Worm (Caenorhabditis elegans) whole organism, young adult: Measurements from ENCODE around the gene C27H6.8.

Experiments used
- D2030.7 ChIP-seq: fragments of 200-800 bp; sonication (Bioruptor generic); IDR thresholded peaks from 2 replicates; pipeline ENCODE4 v1.3.6; 2022; ENCODE audit warnings: missing genetic modification reagents, missing genetic modification characterization, missing compliant biosample characterization
- F23B12.7 ChIP-seq: sonication (generic microtip); optimal IDR thresholded peaks from 2 replicates; lab custom pipeline; 2017; ENCODE audit warnings: missing genetic modification characterization, mild to moderate bottlenecking, missing compliant biosample characterization, antibody characterized with exemption, moderate library complexity; ENCODE audit not compliant: insufficient read depth
- F49E8.2 ChIP-seq: sonication (generic microtip); optimal IDR thresholded peaks from 3 replicates; lab custom pipeline; 2017; ENCODE audit warnings: missing genetic modification characterization, mild to moderate bottlenecking, missing compliant biosample characterization, antibody characterized with exemption, moderate library complexity; ENCODE audit not compliant: insufficient read depth
- K12H6.12 ChIP-seq: fragments of 200-800 bp; sonication (Bioruptor generic); optimal IDR thresholded peaks from 2 replicates; lab custom pipeline; 2018; ENCODE audit warnings: mild to moderate bottlenecking, missing genetic modification characterization, missing compliant biosample characterization
- Y79H2A.3 ChIP-seq: fragments of 200-800 bp; sonication (Bioruptor generic); conservative IDR thresholded peaks from 2 replicates; pipeline ENCODE4 v1.3.6; 2022; ENCODE audit warnings: missing genetic modification reagents, missing genetic modification characterization, missing compliant biosample characterization
- ZK185.1 ChIP-seq: sonication (generic microtip); optimal IDR thresholded peaks from 2 replicates; lab custom pipeline; 2016; ENCODE audit warnings: mild to moderate bottlenecking, missing genetic modification characterization, missing compliant biosample characterization; ENCODE audit not compliant: poor library complexity, severe bottlenecking
- akir-1 ChIP-seq: fragments of 200-800 bp; sonication (Bioruptor generic); optimal IDR thresholded peaks from 2 replicates; lab custom pipeline; 2018; ENCODE audit warnings: mild to moderate bottlenecking, missing genetic modification characterization, moderate library complexity, missing compliant biosample characterization
- aptf-2 ChIP-seq: fragments of 200-800 bp; sonication (Bioruptor generic); conservative IDR thresholded peaks from 2 replicates; pipeline ENCODE4 v1.3.6; 2022; ENCODE audit warnings: missing genetic modification reagents, missing genetic modification characterization, missing compliant biosample characterization
- atf-7 ChIP-seq: sonication (generic microtip); optimal IDR thresholded peaks from 2 replicates; lab custom pipeline; 2017; ENCODE audit warnings: mild to moderate bottlenecking, missing genetic modification characterization, missing compliant biosample characterization
- attf-3 ChIP-seq: fragments of 200-800 bp; sonication (Bioruptor generic); conservative IDR thresholded peaks from 2 replicates; pipeline ENCODE4 v1.3.6; 2022; ENCODE audit warnings: missing genetic modification reagents, missing genetic modification characterization, missing compliant biosample characterization
- bed-1 ChIP-seq: fragments of 200-800 bp; sonication (Bioruptor generic); IDR thresholded peaks from 2 replicates; pipeline ENCODE4 v1.3.6; 2022; ENCODE audit warnings: missing genetic modification reagents, missing genetic modification characterization, missing compliant biosample characterization
- ccch-3 ChIP-seq: fragments of 200-800 bp; sonication (Bioruptor generic); optimal IDR thresholded peaks from 2 replicates; lab custom pipeline; 2018; ENCODE audit warnings: mild to moderate bottlenecking, missing genetic modification characterization, missing compliant biosample characterization
- ceh-100 ChIP-seq: fragments of 200-800 bp; sonication (Bioruptor generic); IDR thresholded peaks from 2 replicates; pipeline ENCODE4 v1.3.6; 2022; ENCODE audit warnings: missing genetic modification reagents, missing genetic modification characterization, missing compliant biosample characterization
- ceh-27 ChIP-seq: fragments of 200-800 bp; sonication (Bioruptor generic); optimal IDR thresholded peaks from 2 replicates; lab custom pipeline; 2018; ENCODE audit warnings: mild to moderate bottlenecking, missing genetic modification characterization, moderate library complexity, missing compliant biosample characterization
- efl-1 ChIP-seq: fragments of 150-350 bp; optimal IDR thresholded peaks from 2 replicates; lab custom pipeline; 2014; ENCODE audit warnings: missing biosample characterization, missing genetic modification reagents, missing genetic modification characterization
- hlh-26 ChIP-seq: fragments of 200-800 bp; sonication (Bioruptor generic); conservative IDR thresholded peaks from 2 replicates; pipeline ENCODE4 v1.3.6; 2022; ENCODE audit warnings: missing genetic modification reagents, missing genetic modification characterization, missing compliant biosample characterization
- hmg-1.2 ChIP-seq: fragments of 200-800 bp; sonication (Bioruptor generic); IDR thresholded peaks from 2 replicates; pipeline ENCODE4 v1.3.6; 2022; ENCODE audit warnings: missing genetic modification reagents, missing genetic modification characterization, missing compliant biosample characterization
- hsf-1 ChIP-seq: fragments of 200-800 bp; sonication (Bioruptor generic); IDR thresholded peaks from 2 replicates; pipeline ENCODE4 v1.3.6; 2022; ENCODE audit warnings: missing genetic modification reagents, missing genetic modification characterization, missing compliant biosample characterization
- let-607 ChIP-seq, 2 experiments: fragments of 200-800 bp in 1 of 2; sonication (Bioruptor generic) in 1 of 2; sonication (generic microtip) in 1 of 2; optimal IDR thresholded peaks; 2 replicates each; lab custom pipeline; 2016 to 2018; ENCODE audit warnings: mild to moderate bottlenecking in 2 of 2, missing compliant biosample characterization in 2 of 2, missing genetic modification characterization in 2 of 2, moderate library complexity in 2 of 2, missing genotype in 1 of 2
- lin-40 ChIP-seq: sonication (generic microtip); optimal IDR thresholded peaks from 2 replicates; lab custom pipeline; 2016; ENCODE audit warnings: missing genetic modification characterization, mild to moderate bottlenecking, missing compliant biosample characterization, missing genotype, missing genetic modification reagents
- lsl-1 ChIP-seq: fragments of 200-800 bp; sonication (Bioruptor generic); optimal IDR thresholded peaks from 2 replicates; lab custom pipeline; 2018; ENCODE audit warnings: mild to moderate bottlenecking, missing genetic modification characterization, moderate library complexity, missing compliant biosample characterization
- madf-10 ChIP-seq: sonication (generic microtip); optimal IDR thresholded peaks from 2 replicates; lab custom pipeline; 2016; ENCODE audit warnings: mild to moderate bottlenecking, missing genetic modification characterization, missing compliant biosample characterization
- madf-8 ChIP-seq: fragments of 200-800 bp; sonication (Bioruptor generic); conservative IDR thresholded peaks from 2 replicates; pipeline ENCODE4 v1.3.6; 2022; ENCODE audit warnings: missing genetic modification reagents, missing genetic modification characterization, missing compliant biosample characterization
- mcd-1 ChIP-seq: fragments of 200-800 bp; sonication (Bioruptor generic); IDR thresholded peaks from 2 replicates; pipeline ENCODE4 v1.3.6; 2022; ENCODE audit warnings: missing genetic modification reagents, missing genetic modification characterization, missing compliant biosample characterization
- mel-28 ChIP-seq: sonication (generic microtip); optimal IDR thresholded peaks from 2 replicates; lab custom pipeline; 2016; ENCODE audit warnings: borderline replicate concordance, mild to moderate bottlenecking, missing genetic modification characterization, missing compliant biosample characterization
- nfya-2 ChIP-seq: fragments of 200-800 bp; sonication (Bioruptor generic); IDR thresholded peaks from 2 replicates; pipeline ENCODE4 v1.3.6; 2022; ENCODE audit warnings: missing genetic modification reagents, missing genetic modification characterization, missing compliant biosample characterization
- nhr-80 ChIP-seq: sonication (generic microtip); optimal IDR thresholded peaks from 2 replicates; lab custom pipeline; 2016; ENCODE audit warnings: missing genetic modification characterization, missing compliant biosample characterization
- snpc-1.1 ChIP-seq: sonication (generic microtip); optimal IDR thresholded peaks from 2 replicates; lab custom pipeline; 2017; ENCODE audit warnings: missing genetic modification characterization, mild to moderate bottlenecking, missing compliant biosample characterization, antibody characterized with exemption, moderate library complexity, missing genotype, missing genetic modification reagents; ENCODE audit not compliant: insufficient read depth
- snpc-1.3 ChIP-seq: sonication (generic microtip); optimal IDR thresholded peaks from 2 replicates; lab custom pipeline; 2017; ENCODE audit warnings: missing genetic modification characterization, mild to moderate bottlenecking, missing compliant biosample characterization, antibody characterized with exemption, moderate library complexity, missing genotype, missing genetic modification reagents; ENCODE audit not compliant: insufficient read depth
- snpc-3.4 ChIP-seq: sonication (generic microtip); optimal IDR thresholded peaks from 2 replicates; lab custom pipeline; 2017; ENCODE audit warnings: missing genetic modification characterization, mild to moderate bottlenecking, missing compliant biosample characterization, antibody characterized with exemption, moderate library complexity, missing genotype, missing genetic modification reagents
- snpc-4 ChIP-seq, 5 experiments: fragments of 150-350 bp in 1 of 5; sonication (generic microtip) in 4 of 5; optimal IDR thresholded peaks; 2 replicates each; lab custom pipeline; 2014 to 2018; ENCODE audit warnings: missing genetic modification characterization in 5 of 5, missing biosample characterization in 3 of 5, antibody characterized with exemption in 2 of 5, mild to moderate bottlenecking in 2 of 5, missing compliant biosample characterization in 2 of 5, missing genotype in 2 of 5, moderate library complexity in 2 of 5, missing genetic modification reagents in 1 of 5
- unc-62 ChIP-seq: fragments of 150-350 bp; optimal IDR thresholded peaks from 2 replicates; lab custom pipeline; 2014; ENCODE audit warnings: missing biosample characterization, missing genetic modification reagents, missing genetic modification characterization

Gene C27H6.8

DNA sequence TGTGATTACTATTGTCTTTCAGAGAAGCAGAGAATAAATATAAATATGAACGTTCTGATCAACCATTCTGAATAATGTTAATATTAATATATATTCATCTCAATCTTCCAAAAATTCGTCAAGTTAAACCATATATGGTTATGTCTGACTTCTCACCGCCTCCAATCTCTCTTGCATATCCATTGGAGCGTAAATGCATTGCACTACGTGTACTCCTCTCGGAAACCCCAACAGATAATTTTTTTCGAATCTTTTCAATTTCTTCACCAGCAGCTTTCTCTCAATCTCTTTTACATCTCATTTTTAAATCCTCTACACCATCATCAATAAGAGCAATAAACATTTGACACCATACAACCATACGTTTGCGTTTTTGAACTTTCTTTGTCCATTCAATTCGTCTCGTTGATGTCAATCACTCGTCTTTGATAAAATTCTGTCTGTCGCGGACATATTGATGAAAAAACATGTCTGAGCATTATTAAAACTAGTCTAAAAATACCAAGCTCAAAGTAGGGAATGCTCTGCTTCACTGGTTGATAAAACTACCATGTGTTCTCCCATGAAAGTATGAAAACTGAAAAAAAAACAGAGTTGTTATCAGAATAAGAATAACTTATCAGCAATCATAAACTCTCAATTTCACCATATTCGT, 15.9 kb upstream of the C27H6.8 start:
- TF ChIP-seq nfya-2 (GFP tag; lab: Robert Waterston, UW) (no peak), hmg-1.2 (peak; percentile 72), lsl-1 (peak; percentile 42), snpc-3.4 (tag; lab: Kevin White, UChicago) (peak; percentile 73), mcd-1 (GFP tag; lab: Robert Waterston, UW) (peak; percentile 83), madf-8 (GFP tag; lab: Robert Waterston, UW) (peak; percentile 32), lin-40 (no peak), hsf-1 (GFP tag; lab: Robert Waterston, UW) (no peak), unc-62 (GFP tag; lab: Kevin White, UChicago) (peak; percentile 63), ZK185.1 (tag; lab: Kevin White, UChicago) (peak; percentile 44), D2030.7 (GFP tag; lab: Robert Waterston, UW) (peak; percentile 56; the same call in 1 of the 2 replicates), F23B12.7 (tag; lab: Kevin White, UChicago) (peak; percentile 12), efl-1 (peak; percentile 47), ccch-3 (GFP tag; lab: Kevin White, UChicago) (no peak), atf-7 (tag; lab: Kevin White, UChicago) (peak; percentile 7), bed-1 (GFP tag; lab: Robert Waterston, UW) (no peak), snpc-4 (GFP tag; optimal IDR thresholded peaks at IDR 0.05; lab: Kevin White, UChicago) (no peak), snpc-4 (tag; optimal IDR thresholded peaks at IDR 0.05; lab: Kevin White, UChicago) (peak in 1 of 4 experiments; percentile 7), snpc-1.1 (tag; lab: Kevin White, UChicago) (peak; percentile 43), madf-10 (tag; lab: Kevin White, UChicago) (no peak), aptf-2 (0 out of 2 replicates have a peak, but pooled peaks have one; percentile 39), F49E8.2 (tag; lab: Kevin White, UChicago) (peak; percentile 21), let-607 (tag; optimal IDR thresholded peaks at IDR 0.05; lab: Kevin White, UChicago) (peak; percentile 24 to 33), nhr-80 (tag; lab: Kevin White, UChicago) (peak; percentile 81), K12H6.12 (peak; percentile 2)
- TF ChIP-seq, all 124 proteins: peak for 18

DNA sequence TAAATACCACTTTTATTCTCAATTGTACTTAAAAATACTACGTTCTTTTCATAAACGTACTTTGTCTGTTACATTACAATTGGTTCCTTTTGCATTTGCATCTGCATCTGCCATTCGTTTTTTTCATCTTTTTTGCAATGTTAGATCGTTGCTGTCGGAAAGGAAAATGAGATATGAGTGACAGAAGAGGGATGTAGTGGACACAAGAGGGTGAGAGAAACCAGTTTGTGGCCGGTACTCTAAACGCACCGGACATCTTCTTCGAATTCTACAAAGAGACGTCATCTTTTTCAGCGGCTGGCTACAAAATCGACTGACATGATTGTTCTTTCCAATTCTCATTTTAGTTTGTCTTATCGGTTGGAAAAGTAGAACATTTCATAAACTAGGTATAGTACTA, 15.1 kb upstream of the C27H6.8 start:
- TF ChIP-seq hlh-26 (GFP tag; lab: Robert Waterston, UW): no peak
- peak; percentile 13 for TF ChIP-seq ceh-27 (GFP tag; lab: Kevin White, UChicago)
- no peak for TF ChIP-seq unc-62 (GFP tag; lab: Kevin White, UChicago)
- TF ChIP-seq snpc-1.3 (tag; lab: Kevin White, UChicago): no peak
- no peak for TF ChIP-seq akir-1
- no peak for TF ChIP-seq attf-3 (GFP tag; lab: Robert Waterston, UW)
- TF ChIP-seq mel-28 (tag; lab: Kevin White, UChicago): no peak

DNA sequence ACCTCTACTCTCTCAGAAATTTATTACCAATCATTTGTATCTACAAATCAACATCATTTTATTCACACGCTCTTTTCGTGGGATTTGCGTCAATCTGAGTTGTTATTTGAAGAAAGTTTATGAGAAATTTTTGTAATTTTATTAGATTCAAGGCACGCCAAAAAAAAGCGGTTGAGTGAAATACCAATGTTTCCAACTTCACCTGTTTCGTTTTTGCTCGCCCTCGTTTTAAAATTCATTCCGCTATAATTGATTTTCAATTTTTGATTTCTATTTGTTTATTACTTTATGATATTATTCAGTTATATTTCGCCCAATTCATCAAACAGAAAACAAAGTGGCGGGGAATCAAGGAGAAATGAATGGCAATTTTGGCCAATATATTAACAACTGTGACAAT, 13.2 kb upstream of the C27H6.8 start, which contains the start of gene K08H10.10:
Gene K08H10.10 (plus strand): TSS at position 301 of the 400 bp plus-strand sequence.
- TF ChIP-seq akir-1 (no peak), ceh-100 (GFP tag; lab: Robert Waterston, UW) (no peak), Y79H2A.3 (GFP tag; lab: Robert Waterston, UW) (no peak)
